Worm (Caenorhabditis elegans) whole organism, late embryonic: ENCODE measurements around the gene C13F10.8.

ENCODE experiments used
- C38D4.7 ChIP-seq: fragments of 200-800 bp; sonication (Bioruptor generic); optimal IDR thresholded peaks from 2 replicates; lab custom pipeline; 2018; ENCODE audit warnings: mild to moderate bottlenecking, missing genetic modification characterization, moderate library complexity, missing compliant biosample characterization
- K02D7.2 ChIP-seq: sonication (generic microtip); optimal IDR thresholded peaks from 2 replicates; lab custom pipeline; 2017; ENCODE audit warnings: mild to moderate bottlenecking, missing genetic modification characterization, missing compliant biosample characterization
- Y22D7AL.16 ChIP-seq: sonication (generic microtip); optimal IDR thresholded peaks from 2 replicates; lab custom pipeline; 2016; ENCODE audit warnings: missing genetic modification characterization, missing compliant biosample characterization
- ahr-1 ChIP-seq: sonication (generic microtip); optimal IDR thresholded peaks from 2 replicates; lab custom pipeline; 2016; ENCODE audit warnings: missing genetic modification characterization, missing compliant biosample characterization
- ama-1 ChIP-seq: fragments of 150-350 bp; optimal IDR thresholded peaks from 2 replicates; lab custom pipeline; 2014
- ceh-19 ChIP-seq: fragments of 200-800 bp; sonication (Bioruptor generic); optimal IDR thresholded peaks from 2 replicates; lab custom pipeline; 2018; ENCODE audit warnings: mild to moderate bottlenecking, missing genetic modification characterization, missing compliant biosample characterization
- ceh-2 ChIP-seq: sonication (generic microtip); optimal IDR thresholded peaks from 2 replicates; lab custom pipeline; 2016; ENCODE audit warnings: missing genotype, missing genetic modification characterization, missing compliant biosample characterization
- ceh-22 ChIP-seq: sonication (generic microtip); optimal IDR thresholded peaks from 2 replicates; lab custom pipeline; 2017; ENCODE audit warnings: missing biosample characterization, missing genetic modification characterization
- ceh-31 ChIP-seq: sonication (generic microtip); optimal IDR thresholded peaks from 2 replicates; lab custom pipeline; 2016; ENCODE audit warnings: missing genetic modification characterization, missing compliant biosample characterization
- ceh-45 ChIP-seq: fragments of 200-800 bp; sonication (Bioruptor generic); IDR thresholded peaks from 2 replicates; pipeline ENCODE4 v1.3.6; 2022; ENCODE audit warnings: missing genetic modification reagents, missing genetic modification characterization, missing compliant biosample characterization
- ceh-6 ChIP-seq: fragments of 200-800 bp; sonication (Bioruptor generic); optimal IDR thresholded peaks from 2 replicates; lab custom pipeline; 2018; ENCODE audit warnings: mild to moderate bottlenecking, missing genetic modification characterization, missing compliant biosample characterization
- dve-1 ChIP-seq: sonication (generic microtip); optimal IDR thresholded peaks from 2 replicates; lab custom pipeline; 2017; ENCODE audit warnings: antibody characterized with exemption, mild to moderate bottlenecking, missing genetic modification characterization, missing compliant biosample characterization
- elt-2 ChIP-seq: sonication (generic microtip); optimal IDR thresholded peaks from 2 replicates; lab custom pipeline; 2016; ENCODE audit warnings: missing genetic modification reagents, missing genetic modification characterization, missing compliant biosample characterization
- elt-4 ChIP-seq: sonication (generic microtip); optimal IDR thresholded peaks from 2 replicates; lab custom pipeline; 2016; ENCODE audit warnings: missing genetic modification characterization, missing compliant biosample characterization
- ets-4 ChIP-seq: sonication (generic microtip); optimal IDR thresholded peaks from 2 replicates; lab custom pipeline; 2016; ENCODE audit warnings: missing genetic modification characterization, missing compliant biosample characterization
- eyg-1 ChIP-seq: sonication (generic microtip); optimal IDR thresholded peaks from 2 replicates; lab custom pipeline; 2016; ENCODE audit warnings: missing genotype, missing genetic modification characterization, missing compliant biosample characterization
- fkh-10 ChIP-seq: fragments of 150-350 bp; optimal IDR thresholded peaks from 2 replicates; lab custom pipeline; 2014; ENCODE audit warnings: missing biosample characterization, missing genetic modification reagents, missing genetic modification characterization
- hlh-15 ChIP-seq: sonication (generic microtip); optimal IDR thresholded peaks from 2 replicates; lab custom pipeline; 2016; ENCODE audit warnings: missing genetic modification characterization, missing compliant biosample characterization
- lim-6 ChIP-seq: sonication (generic microtip); optimal IDR thresholded peaks from 2 replicates; lab custom pipeline; 2016; ENCODE audit warnings: missing genetic modification characterization, missing compliant biosample characterization
- lin-11 ChIP-seq: fragments of 200-800 bp; sonication (Bioruptor generic); optimal IDR thresholded peaks from 2 replicates; lab custom pipeline; 2018; ENCODE audit warnings: mild to moderate bottlenecking, missing genetic modification characterization, missing compliant biosample characterization
- madf-2 ChIP-seq: sonication (generic microtip); optimal IDR thresholded peaks from 2 replicates; lab custom pipeline; 2017; ENCODE audit warnings: missing genetic modification characterization, missing compliant biosample characterization
- nfya-1 ChIP-seq: sonication (generic microtip); optimal IDR thresholded peaks from 2 replicates; lab custom pipeline; 2017; ENCODE audit warnings: missing genetic modification characterization, mild to moderate bottlenecking, missing compliant biosample characterization, antibody characterized with exemption, moderate library complexity
- nhr-11 ChIP-seq: fragments of 150-350 bp; optimal IDR thresholded peaks from 2 replicates; lab custom pipeline; 2014; ENCODE audit warnings: missing biosample characterization, missing genetic modification characterization
- npax-4 ChIP-seq: sonication (generic microtip); optimal IDR thresholded peaks from 2 replicates; lab custom pipeline; 2016; ENCODE audit warnings: missing genetic modification characterization, missing compliant biosample characterization
- pag-3 ChIP-seq: sonication (generic microtip); optimal IDR thresholded peaks from 2 replicates; lab custom pipeline; 2016; ENCODE audit warnings: missing compliant biosample characterization, missing genetic modification characterization, borderline replicate concordance
- pax-1 ChIP-seq: fragments of 150-350 bp; optimal IDR thresholded peaks from 2 replicates; lab custom pipeline; 2014; ENCODE audit warnings: missing biosample characterization, missing genetic modification characterization
- pha-2 ChIP-seq: sonication (generic microtip); optimal IDR thresholded peaks from 2 replicates; lab custom pipeline; 2017; ENCODE audit warnings: mild to moderate bottlenecking, missing genetic modification characterization, missing compliant biosample characterization
- pqm-1 ChIP-seq: sonication (generic microtip); optimal IDR thresholded peaks from 2 replicates; lab custom pipeline; 2016; ENCODE audit warnings: missing genetic modification characterization, missing compliant biosample characterization
- pros-1 ChIP-seq: fragments of 150-350 bp; optimal IDR thresholded peaks from 2 replicates; lab custom pipeline; 2014; ENCODE audit warnings: missing biosample characterization, missing genetic modification reagents, missing genetic modification characterization
- ref-2 ChIP-seq: sonication (generic microtip); optimal IDR thresholded peaks from 2 replicates; lab custom pipeline; 2016; ENCODE audit warnings: missing genetic modification characterization, missing compliant biosample characterization
- rnt-1 ChIP-seq: sonication (generic microtip); optimal IDR thresholded peaks from 2 replicates; lab custom pipeline; 2016; ENCODE audit warnings: missing genetic modification characterization, missing compliant biosample characterization
- ttx-3 ChIP-seq: sonication (generic microtip); optimal IDR thresholded peaks from 2 replicates; lab custom pipeline; 2016; ENCODE audit warnings: missing genetic modification reagents, missing genetic modification characterization, missing compliant biosample characterization
- unc-3 ChIP-seq, 2 experiments: fragments of 200-800 bp in 1 of 2; sonication (Bioruptor generic) in 1 of 2; sonication (generic microtip) in 1 of 2; conservative IDR thresholded peaks in 1 of 2; optimal IDR thresholded peaks in 1 of 2; 2 replicates each; pipeline versions ENCODE4 v1.3.6 to Lab custom; 2016 to 2022; ENCODE audit warnings: missing compliant biosample characterization in 2 of 2, missing genetic modification characterization in 2 of 2, missing genetic modification reagents in 1 of 2
- unc-42 ChIP-seq: sonication (generic microtip); optimal IDR thresholded peaks from 2 replicates; lab custom pipeline; 2016; ENCODE audit warnings: missing genotype, missing genetic modification characterization, missing compliant biosample characterization
- unc-55 ChIP-seq: sonication (generic microtip); optimal IDR thresholded peaks from 2 replicates; lab custom pipeline; 2017; ENCODE audit warnings: missing biosample characterization, missing genetic modification reagents, missing genetic modification characterization
- ztf-16 ChIP-seq: sonication (generic microtip); optimal IDR thresholded peaks from 2 replicates; lab custom pipeline; 2017; ENCODE audit warnings: missing genetic modification characterization, missing compliant biosample characterization

The C13F10.8 gene

DNA sequence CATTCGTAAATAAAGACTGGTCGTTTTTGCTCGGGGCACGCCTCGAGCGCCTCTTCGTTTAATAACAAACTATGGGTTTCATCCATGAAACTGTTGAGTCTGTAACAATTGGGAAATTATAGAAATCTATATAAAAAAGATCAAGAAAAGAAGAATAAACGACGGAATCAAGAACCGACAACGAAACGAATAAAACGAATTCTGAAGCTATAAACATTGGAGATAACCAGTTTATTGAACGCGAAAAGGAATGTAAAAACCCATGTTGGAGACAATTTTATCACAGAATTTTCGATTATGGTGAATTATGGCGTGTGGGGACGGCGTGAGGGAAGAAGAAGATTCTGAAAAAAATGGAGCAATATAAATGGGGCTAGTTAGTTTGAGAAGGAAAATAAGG, 6.0 kb downstream of the C13F10.8 start, which contains the start of gene soap-1:
TSS of gene soap-1 (minus strand) at position 101 of the 400 bp plus-strand sequence.
- TF ChIP-seq ref-2, result no peak
- no peak for TF ChIP-seq Y22D7AL.16 (tag; lab: Kevin White, UChicago)
- TF ChIP-seq eyg-1 (tag; lab: Kevin White, UChicago), result no peak
- no peak for TF ChIP-seq npax-4 (tag; lab: Kevin White, UChicago)
- no peak for TF ChIP-seq ahr-1 (tag; lab: Kevin White, UChicago)
- no peak for TF ChIP-seq pha-2
- TF ChIP-seq ztf-16 (tag; lab: Kevin White, UChicago), result no peak
- TF ChIP-seq nfya-1 (tag; lab: Kevin White, UChicago), result no peak
- no peak for TF ChIP-seq pros-1 (tag; lab: Kevin White, UChicago)

DNA sequence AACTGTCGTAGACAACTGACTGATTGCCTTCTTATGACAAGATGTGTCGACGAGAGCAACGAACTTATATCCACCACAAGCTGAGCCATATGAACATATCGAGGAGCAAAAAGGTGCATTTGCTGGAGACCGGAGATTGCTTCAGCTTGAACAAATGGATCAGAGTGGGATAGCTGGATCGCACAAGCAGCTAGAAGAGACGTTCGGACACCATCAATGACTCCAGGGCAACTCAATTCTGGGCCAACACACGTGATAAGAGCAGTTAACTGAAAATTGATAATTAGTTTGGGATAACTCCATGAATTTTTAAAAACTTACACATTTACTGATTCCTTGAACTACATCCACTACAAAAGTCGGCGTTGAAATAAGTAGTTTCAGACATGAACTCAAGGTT, 11.8 kb downstream of the C13F10.8 start:
- no peak for TF ChIP-seq ceh-22 (tag; lab: Kevin White, UChicago)
- TF ChIP-seq elt-4 (tag; lab: Kevin White, UChicago), result no peak
- TF ChIP-seq Y22D7AL.16 (tag; lab: Kevin White, UChicago), result no peak
- no peak for TF ChIP-seq ceh-31 (tag; lab: Kevin White, UChicago)
- TF ChIP-seq unc-42, result no peak
- TF ChIP-seq nhr-11, result no peak
- no peak for TF ChIP-seq hlh-15 (tag; lab: Kevin White, UChicago)
- TF ChIP-seq unc-3 (GFP tag; conservative IDR thresholded peaks at IDR 0.05; lab: Robert Waterston, UW), result no peak
- TF ChIP-seq unc-3 (tag; optimal IDR thresholded peaks at IDR 0.05; lab: Kevin White, UChicago), result no peak
- TF ChIP-seq ceh-45, result no peak
- no peak for TF ChIP-seq madf-2
- TF ChIP-seq ceh-6, result no peak
- no peak for TF ChIP-seq npax-4 (tag; lab: Kevin White, UChicago)
- TF ChIP-seq ref-2, result no peak
- TF ChIP-seq ceh-2 (tag; lab: Kevin White, UChicago), result no peak

DNA sequence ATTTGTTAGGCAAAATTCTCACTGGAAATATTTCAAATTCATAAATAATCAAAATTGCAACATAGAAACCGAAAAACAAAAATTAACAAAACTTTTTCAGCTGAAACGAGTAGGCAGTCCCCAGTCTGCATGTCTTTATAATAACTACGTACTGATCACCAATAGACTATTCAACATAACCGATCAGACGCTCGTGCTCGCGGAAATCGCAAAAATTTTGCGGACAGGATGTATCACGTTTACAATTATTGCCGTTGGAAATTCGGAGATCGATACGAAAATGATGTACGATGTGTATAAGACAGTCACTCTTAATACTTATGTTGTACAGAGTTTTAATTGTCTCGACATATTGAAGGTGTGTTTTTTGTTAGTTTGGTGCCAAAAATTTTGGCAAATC, 19.5 kb downstream of the C13F10.8 start:
- TF ChIP-seq pag-3 (tag; lab: Kevin White, UChicago) (no peak), rnt-1 (tag; lab: Kevin White, UChicago) (no peak), npax-4 (tag; lab: Kevin White, UChicago) (no peak), C38D4.7 (GFP tag; lab: Kevin White, UChicago) (no peak), lim-6 (no peak), pax-1 (tag; lab: Kevin White, UChicago) (no peak), unc-55 (no peak)

DNA sequence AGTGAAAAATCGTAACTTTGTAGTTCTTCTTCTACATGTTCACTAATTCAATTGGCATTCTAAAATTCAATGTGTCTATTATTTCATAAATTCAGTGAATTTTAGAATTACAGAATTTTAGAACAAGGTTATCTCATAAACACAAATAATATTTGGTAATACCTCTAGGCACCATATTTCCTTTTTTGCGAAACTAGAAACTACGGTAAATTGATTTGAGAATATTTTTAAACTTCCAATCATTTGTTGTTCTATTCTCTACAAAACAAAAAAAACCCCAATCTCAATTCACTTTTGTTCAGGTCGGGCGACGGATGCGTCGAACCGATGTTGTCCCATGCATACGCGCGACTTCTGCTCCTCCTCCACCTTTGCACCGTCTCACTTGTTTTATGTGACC, 20.9 kb downstream of the C13F10.8 start, which contains the start of gene F09G2.1:
TSS of gene F09G2.1 (plus strand) at position 301 of the 400 bp plus-strand sequence.
- TF ChIP-seq K02D7.2 (tag; lab: Kevin White, UChicago) (no peak), Y22D7AL.16 (tag; lab: Kevin White, UChicago) (no peak), ttx-3 (tag; lab: Kevin White, UChicago) (no peak), pqm-1 (tag; lab: Kevin White, UChicago) (no peak), elt-2 (no peak), ets-4 (no peak), hlh-15 (tag; lab: Kevin White, UChicago) (no peak), madf-2 (no peak), ref-2 (no peak), ama-1 (lab: Kevin White, UChicago) (no peak), ceh-6 (no peak), ceh-19 (GFP tag; lab: Kevin White, UChicago) (no peak)

DNA sequence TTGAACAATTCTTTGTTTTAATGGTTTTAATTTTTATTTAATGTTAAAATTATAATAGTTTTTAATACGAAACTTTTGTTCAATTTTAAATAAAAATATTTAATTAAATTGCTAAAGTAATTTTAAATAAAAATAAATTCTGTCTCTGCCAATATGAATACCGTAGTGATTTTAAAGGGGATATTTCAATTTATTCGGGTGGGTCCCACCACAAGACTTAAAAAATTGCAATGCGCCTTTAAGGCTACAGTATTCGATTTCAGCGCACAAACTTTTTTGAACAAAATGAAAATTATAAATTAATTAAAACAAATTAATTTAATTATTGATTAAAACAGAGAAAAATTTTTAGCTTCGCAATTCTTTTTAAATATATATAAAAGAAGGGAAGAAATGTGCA, 21.7 kb downstream of the C13F10.8 start:
- TF ChIP-seq pqm-1 (tag; lab: Kevin White, UChicago) (no peak), dve-1 (tag; lab: Kevin White, UChicago) (no peak), pha-2 (no peak), lin-11 (tag; lab: Kevin White, UChicago) (no peak), fkh-10 (no peak), unc-3 (GFP tag; conservative IDR thresholded peaks at IDR 0.05; lab: Robert Waterston, UW) (no peak), unc-3 (tag; optimal IDR thresholded peaks at IDR 0.05; lab: Kevin White, UChicago) (no peak), nhr-11 (no peak), K02D7.2 (tag; lab: Kevin White, UChicago) (no peak)
- TF ChIP-seq, all 69 proteins: peak for 0
